Worm (Caenorhabditis elegans): ENCODE results near the gene Y81B9A.2.
A peak's percentile ranks its signal among the peaks of the same experiment; 100 is the strongest.
"Not testable (repeated sequence)": the region's sequence is repeated elsewhere in the genome, so short reads cannot be mapped to it uniquely, and the experiment has no call there.

The Y81B9A.2 gene

ce11 chrX:9174409-9174808 lies 9.5 kb upstream of the Y81B9A.2 start, which contains the start of gene B0563.8:
Gene B0563.8, minus strand, starts transcription at chrX:9174509.
- no peak for TF ChIP-seq pes-1 (GFP tag; IDR thresholded peaks at IDR 0.05)
- TF ChIP-seq tra-4 (tag; optimal IDR thresholded peaks at IDR 0.05): no peak
- no peak for TF ChIP-seq scrt-1 (GFP tag; IDR thresholded peaks at IDR 0.05)
- TF ChIP-seq tbx-11 (GFP tag; IDR thresholded peaks at IDR 0.05): no peak
- no peak for TF ChIP-seq aly-1 (tag; optimal IDR thresholded peaks at IDR 0.05)
- no peak for TF ChIP-seq ceh-13 (GFP tag; optimal IDR thresholded peaks at IDR 0.05)
- no peak for TF ChIP-seq flt-1 (GFP tag; IDR thresholded peaks at IDR 0.05)
- TF ChIP-seq hmg-4 (GFP tag; optimal IDR thresholded peaks at IDR 0.05): no peak
- TF ChIP-seq sea-1 (GFP tag; conservative IDR thresholded peaks at IDR 0.05): no peak
- no peak for TF ChIP-seq F13C5.2 (tag; optimal IDR thresholded peaks at IDR 0.05)

- no peak for TF ChIP-seq tbx-11 (GFP tag; IDR thresholded peaks at IDR 0.05)
- no peak for TF ChIP-seq flt-1 (GFP tag; IDR thresholded peaks at IDR 0.05)
- TF ChIP-seq ets-7 (tag; optimal IDR thresholded peaks at IDR 0.05): no peak
- TF ChIP-seq sea-1 (GFP tag; conservative IDR thresholded peaks at IDR 0.05): no peak
- TF ChIP-seq B0310.2 (tag; optimal IDR thresholded peaks at IDR 0.05): no peak
Observed at ce11 chrX:9180823-9181222, 3.1 kb upstream of the Y81B9A.2 start, which contains the start of gene Y81B9A.4. Gene Y81B9A.4, minus strand, starts transcription at chrX:9180923.

ce11 chrX:9182140-9182539 lies 1.8 kb upstream of the Y81B9A.2 start, which contains the start of gene Y81B9A.3:
Gene Y81B9A.3, plus strand, starts transcription at chrX:9182440.
- TF ChIP-seq tra-4 (tag; optimal IDR thresholded peaks at IDR 0.05): no peak
- no peak for TF ChIP-seq ets-7 (tag; optimal IDR thresholded peaks at IDR 0.05)
- no peak for TF ChIP-seq hmg-4 (GFP tag; optimal IDR thresholded peaks at IDR 0.05)
- TF ChIP-seq hmbx-1 (tag; optimal IDR thresholded peaks at IDR 0.05): no peak
- TF ChIP-seq F13C5.2 (tag; optimal IDR thresholded peaks at IDR 0.05): no peak
- no peak for TF ChIP-seq pes-1 (GFP tag; IDR thresholded peaks at IDR 0.05)

- TF ChIP-seq flt-1 (GFP tag; IDR thresholded peaks at IDR 0.05) (peak; percentile 26; the same call in 1 of the 2 replicates), hmbx-1 (tag; optimal IDR thresholded peaks at IDR 0.05) (no peak)
Observed at ce11 chrX:9191795-9192494, 8.0 kb downstream of the Y81B9A.2 start, which contains the start of gene Y81B9A.1. Gene Y81B9A.1, plus strand, starts transcription at chrX:9192444.

- TF ChIP-seq ceh-13 (GFP tag; optimal IDR thresholded peaks at IDR 0.05) (no peak), aly-1 (tag; optimal IDR thresholded peaks at IDR 0.05) (no peak)
Observed at ce11 chrX:9194081-9194480, 10.1 kb downstream of the Y81B9A.2 start.

ce11 chrX:9195375-9196098 lies 11.6 kb downstream of the Y81B9A.2 start:
- TF ChIP-seq tbx-11 (GFP tag; IDR thresholded peaks at IDR 0.05): no peak
- TF ChIP-seq B0310.2 (tag; optimal IDR thresholded peaks at IDR 0.05): no peak
- TF ChIP-seq ceh-36 (tag; optimal IDR thresholded peaks at IDR 0.05): no peak
- TF ChIP-seq hmg-4 (GFP tag; optimal IDR thresholded peaks at IDR 0.05): no peak
- no peak for TF ChIP-seq ets-7 (tag; optimal IDR thresholded peaks at IDR 0.05)
- TF ChIP-seq aly-1 (tag; optimal IDR thresholded peaks at IDR 0.05): no peak
- TF ChIP-seq flt-1 (GFP tag; IDR thresholded peaks at IDR 0.05): no peak
- no peak for TF ChIP-seq tra-4 (tag; optimal IDR thresholded peaks at IDR 0.05)
- TF ChIP-seq pes-1 (GFP tag; IDR thresholded peaks at IDR 0.05): no peak
- TF ChIP-seq tbx-37 (GFP tag; conservative IDR thresholded peaks at IDR 0.05): no peak
- TF ChIP-seq F13C5.2 (tag; optimal IDR thresholded peaks at IDR 0.05): no peak
- no peak for TF ChIP-seq ceh-13 (GFP tag; optimal IDR thresholded peaks at IDR 0.05)
- TF ChIP-seq sea-1 (GFP tag; conservative IDR thresholded peaks at IDR 0.05): no peak
- no peak for TF ChIP-seq ama-1 (optimal IDR thresholded peaks at IDR 0.05)
- no peak for TF ChIP-seq scrt-1 (GFP tag; IDR thresholded peaks at IDR 0.05)
- no peak for TF ChIP-seq hnd-1 (tag; optimal IDR thresholded peaks at IDR 0.05)
- no peak for TF ChIP-seq hmbx-1 (tag; optimal IDR thresholded peaks at IDR 0.05)

ce11 chrX:9203468-9203867 lies 19.5 kb downstream of the Y81B9A.2 start, which contains the start of gene crb-3:
Gene crb-3, plus strand, starts transcription at chrX:9203768.
- TF ChIP-seq ets-7 (tag; optimal IDR thresholded peaks at IDR 0.05); tbx-11 (GFP tag; IDR thresholded peaks at IDR 0.05); tra-4 (tag; optimal IDR thresholded peaks at IDR 0.05): not testable (repeated sequence)

- TF ChIP-seq hmg-4 (GFP tag; optimal IDR thresholded peaks at IDR 0.05) (no peak), pes-1 (GFP tag; IDR thresholded peaks at IDR 0.05) (no peak), hnd-1 (tag; optimal IDR thresholded peaks at IDR 0.05) (no peak), ceh-36 (tag; optimal IDR thresholded peaks at IDR 0.05) (no peak), sea-1 (GFP tag; conservative IDR thresholded peaks at IDR 0.05) (no peak), ama-1 (optimal IDR thresholded peaks at IDR 0.05) (no peak), tbx-11 (GFP tag; IDR thresholded peaks at IDR 0.05) (no peak), B0310.2 (tag; optimal IDR thresholded peaks at IDR 0.05) (no peak), aly-1 (tag; optimal IDR thresholded peaks at IDR 0.05) (no peak), tbx-37 (GFP tag; conservative IDR thresholded peaks at IDR 0.05) (no peak), scrt-1 (GFP tag; IDR thresholded peaks at IDR 0.05) (no peak), ceh-13 (GFP tag; optimal IDR thresholded peaks at IDR 0.05) (no peak), ets-7 (tag; optimal IDR thresholded peaks at IDR 0.05) (no peak), tra-4 (tag; optimal IDR thresholded peaks at IDR 0.05) (no peak), flt-1 (GFP tag; IDR thresholded peaks at IDR 0.05) (no peak), hmbx-1 (tag; optimal IDR thresholded peaks at IDR 0.05) (no peak), F13C5.2 (tag; optimal IDR thresholded peaks at IDR 0.05) (no peak)
Observed at ce11 chrX:9204986-9205385, 21.1 kb downstream of the Y81B9A.2 start.
